Worm (Caenorhabditis elegans): ENCODE data around the gene unc-51.

DNA sequence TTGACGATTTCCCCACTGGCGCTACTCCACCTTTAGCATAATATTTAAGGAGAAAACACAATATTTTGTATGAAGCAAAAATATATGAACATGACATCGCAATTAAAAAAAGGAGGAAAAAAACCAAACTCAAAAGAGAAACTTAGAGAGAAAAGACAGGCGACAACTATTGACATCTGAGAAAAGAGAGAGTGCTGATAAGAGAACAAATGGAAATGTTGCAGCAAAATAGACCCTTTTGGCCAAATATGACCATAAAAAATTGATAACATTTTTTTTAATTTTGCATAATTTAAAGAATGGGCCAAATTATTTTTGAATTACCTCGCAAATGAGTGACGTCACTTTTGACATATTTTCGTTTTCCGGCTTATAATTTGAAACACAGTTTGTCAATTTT, 9.6 kb downstream of the unc-51 start:
- no peak for TF ChIP-seq tab-1 (GFP tag; IDR thresholded peaks at IDR 0.05)
- no peak for TF ChIP-seq flt-1 (GFP tag; IDR thresholded peaks at IDR 0.05)
- no peak for TF ChIP-seq klf-2 (GFP tag; conservative IDR thresholded peaks at IDR 0.05)
- no peak for TF ChIP-seq ref-1 (GFP tag; conservative IDR thresholded peaks at IDR 0.05)
- TF ChIP-seq ztf-29 (GFP tag; IDR thresholded peaks at IDR 0.05) = no peak
- no peak for TF ChIP-seq ztf-23 (GFP tag; IDR thresholded peaks at IDR 0.05)

Measured in whole organism, midembryonic.